Worm (Caenorhabditis elegans): ENCODE measurements around the gene C17F4.2.

ce11 chrII:3264704-3265103 is 16.2 kb downstream of the C17F4.2 start:
- TF ChIP-seq him-1 (tag; optimal IDR thresholded peaks at IDR 0.05) (no peak), W03F9.2 (tag; optimal IDR thresholded peaks at IDR 0.05) (no peak)
